Worm (Caenorhabditis elegans) whole organism, young adult: ENCODE data around the gene droe-4.

Source experiments
- F22D6.2 ChIP-seq: sonication (generic microtip); optimal IDR thresholded peaks from 2 replicates; lab custom pipeline; 2016; ENCODE audit warnings: mild to moderate bottlenecking, missing genetic modification characterization, missing compliant biosample characterization
- F23B12.7 ChIP-seq: sonication (generic microtip); optimal IDR thresholded peaks from 2 replicates; lab custom pipeline; 2017; ENCODE audit warnings: missing genetic modification characterization, mild to moderate bottlenecking, missing compliant biosample characterization, antibody characterized with exemption, moderate library complexity; ENCODE audit not compliant: insufficient read depth
- F33H1.4 ChIP-seq: fragments of 200-800 bp; sonication (Bioruptor generic); IDR thresholded peaks from 2 replicates; pipeline ENCODE4 v1.3.6; 2022; ENCODE audit warnings: missing genetic modification reagents, missing genetic modification characterization, missing compliant biosample characterization
- F37B4.10 ChIP-seq: fragments of 200-800 bp; sonication (Bioruptor generic); IDR thresholded peaks from 2 replicates; pipeline ENCODE4 v1.3.6; 2022; ENCODE audit warnings: missing genetic modification characterization, missing compliant biosample characterization
- F52B5.7 ChIP-seq: sonication (generic microtip); optimal IDR thresholded peaks from 2 replicates; lab custom pipeline; 2016; ENCODE audit warnings: mild to moderate bottlenecking, missing genetic modification characterization, missing compliant biosample characterization
- F57C9.4 ChIP-seq: sonication (generic microtip); optimal IDR thresholded peaks from 2 replicates; lab custom pipeline; 2017; ENCODE audit warnings: mild to moderate bottlenecking, missing genetic modification characterization, missing compliant biosample characterization
- T26A5.8 ChIP-seq: sonication (generic microtip); optimal IDR thresholded peaks from 2 replicates; lab custom pipeline; 2016; ENCODE audit warnings: missing genetic modification characterization, missing compliant biosample characterization
- Y56A3A.18 ChIP-seq: fragments of 200-800 bp; sonication (Bioruptor generic); IDR thresholded peaks from 2 replicates; pipeline ENCODE4 v1.3.6; 2022; ENCODE audit warnings: missing genetic modification reagents, missing genetic modification characterization, missing compliant biosample characterization
- Y79H2A.3 ChIP-seq: fragments of 200-800 bp; sonication (Bioruptor generic); conservative IDR thresholded peaks from 2 replicates; pipeline ENCODE4 v1.3.6; 2022; ENCODE audit warnings: missing genetic modification reagents, missing genetic modification characterization, missing compliant biosample characterization
- Y95B8A.8 ChIP-seq: fragments of 200-800 bp; sonication (Bioruptor generic); IDR thresholded peaks from 2 replicates; pipeline ENCODE4 v1.3.6; 2022; ENCODE audit warnings: missing genetic modification reagents, missing genetic modification characterization, missing compliant biosample characterization
- ama-1 ChIP-seq, 3 experiments: fragments of 150-350 bp in 1 of 3; sonication (generic microtip) in 2 of 3; optimal IDR thresholded peaks; 2 replicates each; lab custom pipeline; 2014 to 2018; ENCODE audit warnings: missing biosample characterization in 2 of 3, missing genetic modification characterization in 2 of 3, missing genetic modification reagents in 2 of 3
- atf-7 ChIP-seq: sonication (generic microtip); optimal IDR thresholded peaks from 2 replicates; lab custom pipeline; 2017; ENCODE audit warnings: mild to moderate bottlenecking, missing genetic modification characterization, missing compliant biosample characterization
- ccch-3 ChIP-seq: fragments of 200-800 bp; sonication (Bioruptor generic); optimal IDR thresholded peaks from 2 replicates; lab custom pipeline; 2018; ENCODE audit warnings: mild to moderate bottlenecking, missing genetic modification characterization, missing compliant biosample characterization
- cebp-2 ChIP-seq: fragments of 200-800 bp; sonication (Bioruptor generic); IDR thresholded peaks from 2 replicates; pipeline ENCODE4 v1.3.6; 2022; ENCODE audit warnings: missing genetic modification characterization, missing compliant biosample characterization
- ceh-27 ChIP-seq: fragments of 200-800 bp; sonication (Bioruptor generic); optimal IDR thresholded peaks from 2 replicates; lab custom pipeline; 2018; ENCODE audit warnings: mild to moderate bottlenecking, missing genetic modification characterization, moderate library complexity, missing compliant biosample characterization
- ceh-79 ChIP-seq: sonication (generic microtip); optimal IDR thresholded peaks from 2 replicates; lab custom pipeline; 2017; ENCODE audit warnings: mild to moderate bottlenecking, missing genetic modification characterization, missing compliant biosample characterization
- ceh-91 ChIP-seq: fragments of 200-800 bp; sonication (Bioruptor generic); IDR thresholded peaks from 2 replicates; pipeline ENCODE4 v1.3.6; 2022; ENCODE audit warnings: missing genetic modification reagents, missing genetic modification characterization, missing compliant biosample characterization
- die-1 ChIP-seq: sonication (generic microtip); optimal IDR thresholded peaks from 2 replicates; lab custom pipeline; 2016; ENCODE audit warnings: missing genotype, mild to moderate bottlenecking, missing genetic modification characterization, missing compliant biosample characterization
- egrh-3 ChIP-seq: fragments of 200-800 bp; sonication (Bioruptor generic); IDR thresholded peaks from 2 replicates; pipeline ENCODE4 v1.3.6; 2022; ENCODE audit warnings: missing genetic modification reagents, missing genetic modification characterization, missing compliant biosample characterization
- ets-4 ChIP-seq: fragments of 200-800 bp; sonication (Bioruptor generic); optimal IDR thresholded peaks from 2 replicates; lab custom pipeline; 2018; ENCODE audit warnings: mild to moderate bottlenecking, missing genetic modification characterization, missing compliant biosample characterization
- hlh-26 ChIP-seq: fragments of 200-800 bp; sonication (Bioruptor generic); conservative IDR thresholded peaks from 2 replicates; pipeline ENCODE4 v1.3.6; 2022; ENCODE audit warnings: missing genetic modification reagents, missing genetic modification characterization, missing compliant biosample characterization
- hmg-1.2 ChIP-seq: fragments of 200-800 bp; sonication (Bioruptor generic); IDR thresholded peaks from 2 replicates; pipeline ENCODE4 v1.3.6; 2022; ENCODE audit warnings: missing genetic modification reagents, missing genetic modification characterization, missing compliant biosample characterization
- let-526 ChIP-seq: fragments of 200-800 bp; sonication (Bioruptor generic); IDR thresholded peaks from 2 replicates; pipeline ENCODE4 v1.3.6; 2022; ENCODE audit warnings: missing genetic modification reagents, missing genetic modification characterization, missing compliant biosample characterization
- lin-54 ChIP-seq: fragments of 200-800 bp; sonication (Bioruptor generic); optimal IDR thresholded peaks from 2 replicates; lab custom pipeline; 2018; ENCODE audit warnings: mild to moderate bottlenecking, missing genetic modification characterization, missing compliant biosample characterization
- lsy-27 ChIP-seq: sonication (generic microtip); optimal IDR thresholded peaks from 2 replicates; lab custom pipeline; 2017; ENCODE audit warnings: missing genetic modification characterization, mild to moderate bottlenecking, missing compliant biosample characterization, antibody characterized with exemption, missing genotype, borderline replicate concordance; ENCODE audit not compliant: insufficient read depth
- madf-6 ChIP-seq: fragments of 200-800 bp; sonication (Bioruptor generic); IDR thresholded peaks from 2 replicates; pipeline ENCODE4 v1.3.6; 2022; ENCODE audit warnings: missing genetic modification reagents, missing genetic modification characterization, missing compliant biosample characterization
- madf-8 ChIP-seq: fragments of 200-800 bp; sonication (Bioruptor generic); conservative IDR thresholded peaks from 2 replicates; pipeline ENCODE4 v1.3.6; 2022; ENCODE audit warnings: missing genetic modification reagents, missing genetic modification characterization, missing compliant biosample characterization
- mxl-1 ChIP-seq: sonication (generic microtip); optimal IDR thresholded peaks from 2 replicates; lab custom pipeline; 2016; ENCODE audit warnings: missing genetic modification characterization, missing compliant biosample characterization
- nfyb-1 ChIP-seq: fragments of 200-800 bp; sonication (Bioruptor generic); IDR thresholded peaks from 2 replicates; pipeline ENCODE4 v1.3.6; 2022; ENCODE audit warnings: missing genetic modification reagents, missing genetic modification characterization, missing compliant biosample characterization
- nhr-120 ChIP-seq: fragments of 200-800 bp; sonication (Bioruptor generic); IDR thresholded peaks from 2 replicates; pipeline ENCODE4 v1.3.6; 2022; ENCODE audit warnings: missing genetic modification characterization, missing compliant biosample characterization
- nhr-179 ChIP-seq: sonication (generic microtip); optimal IDR thresholded peaks from 2 replicates; lab custom pipeline; 2016; ENCODE audit warnings: mild to moderate bottlenecking, missing genetic modification characterization, missing compliant biosample characterization
- nhr-80 ChIP-seq: sonication (generic microtip); optimal IDR thresholded peaks from 2 replicates; lab custom pipeline; 2016; ENCODE audit warnings: missing genetic modification characterization, missing compliant biosample characterization
- pbrm-1 ChIP-seq: fragments of 200-800 bp; sonication (Bioruptor generic); IDR thresholded peaks from 2 replicates; pipeline ENCODE4 v1.3.6; 2022; ENCODE audit warnings: missing genetic modification reagents, missing genetic modification characterization, missing compliant biosample characterization
- snpc-4 ChIP-seq, 5 experiments: fragments of 150-350 bp in 1 of 5; sonication (generic microtip) in 4 of 5; optimal IDR thresholded peaks; 2 replicates each; lab custom pipeline; 2014 to 2018; ENCODE audit warnings: missing genetic modification characterization in 5 of 5, missing biosample characterization in 3 of 5, antibody characterized with exemption in 2 of 5, mild to moderate bottlenecking in 2 of 5, missing compliant biosample characterization in 2 of 5, missing genotype in 2 of 5, moderate library complexity in 2 of 5, missing genetic modification reagents in 1 of 5
- sptf-2 ChIP-seq: fragments of 200-800 bp; sonication (Bioruptor generic); optimal IDR thresholded peaks from 2 replicates; lab custom pipeline; 2018; ENCODE audit warnings: mild to moderate bottlenecking, missing genetic modification characterization, missing compliant biosample characterization
- zfh-2 ChIP-seq: fragments of 200-800 bp; sonication (Bioruptor generic); conservative IDR thresholded peaks from 2 replicates; pipeline ENCODE4 v1.3.6; 2022; ENCODE audit warnings: missing genetic modification reagents, missing genetic modification characterization, missing compliant biosample characterization
- zim-3 ChIP-seq: sonication (generic microtip); optimal IDR thresholded peaks from 2 replicates; lab custom pipeline; 2017; ENCODE audit warnings: mild to moderate bottlenecking, missing genetic modification characterization, moderate library complexity, missing compliant biosample characterization
- ztf-25 ChIP-seq: fragments of 200-800 bp; sonication (Bioruptor generic); IDR thresholded peaks from 2 replicates; pipeline ENCODE4 v1.3.6; 2022; ENCODE audit warnings: missing genetic modification reagents, missing genetic modification characterization, missing compliant biosample characterization
- ztf-26 ChIP-seq: sonication (generic microtip); optimal IDR thresholded peaks from 2 replicates; lab custom pipeline; 2017; ENCODE audit warnings: missing genetic modification characterization, missing compliant biosample characterization
- ztf-28 ChIP-seq: fragments of 200-800 bp; sonication (Bioruptor generic); IDR thresholded peaks from 2 replicates; pipeline ENCODE4 v1.3.6; 2022; ENCODE audit warnings: missing genetic modification reagents, missing genetic modification characterization, missing compliant biosample characterization
- ztf-3 ChIP-seq: fragments of 200-800 bp; sonication (Bioruptor generic); optimal IDR thresholded peaks from 2 replicates; lab custom pipeline; 2018; ENCODE audit warnings: mild to moderate bottlenecking, missing genetic modification characterization, missing compliant biosample characterization

The droe-4 gene

ce11 chrV:13963279-13963976 lies 29.0 kb upstream of the droe-4 start, which contains the start of gene sao-1:
sao-1 (plus strand) TSS chrV:13963926.
- TF ChIP-seq die-1 = no peak
- TF ChIP-seq nhr-80 (tag; lab: Kevin White, UChicago) = no peak
- TF ChIP-seq cebp-2 = no peak
- TF ChIP-seq Y79H2A.3 (GFP tag; lab: Robert Waterston, UW) = 0 out of 2 replicates have a peak, but pooled peaks have one; percentile 22
- no peak for TF ChIP-seq F37B4.10 (GFP tag; lab: Robert Waterston, UW)

ce11 chrV:13980807-13981206 lies 11.6 kb upstream of the droe-4 start, which contains the start of gene eol-1:
eol-1 (minus strand) TSS chrV:13980907.
- TF ChIP-seq mxl-1 = no peak
- no peak for TF ChIP-seq Y79H2A.3 (GFP tag; lab: Robert Waterston, UW)
- TF ChIP-seq ceh-27 (GFP tag; lab: Kevin White, UChicago) = no peak
- TF ChIP-seq lsy-27 (tag; lab: Kevin White, UChicago) = no peak
- TF ChIP-seq hlh-26 (GFP tag; lab: Robert Waterston, UW) = no peak
- TF ChIP-seq F33H1.4 = no peak

DNA sequence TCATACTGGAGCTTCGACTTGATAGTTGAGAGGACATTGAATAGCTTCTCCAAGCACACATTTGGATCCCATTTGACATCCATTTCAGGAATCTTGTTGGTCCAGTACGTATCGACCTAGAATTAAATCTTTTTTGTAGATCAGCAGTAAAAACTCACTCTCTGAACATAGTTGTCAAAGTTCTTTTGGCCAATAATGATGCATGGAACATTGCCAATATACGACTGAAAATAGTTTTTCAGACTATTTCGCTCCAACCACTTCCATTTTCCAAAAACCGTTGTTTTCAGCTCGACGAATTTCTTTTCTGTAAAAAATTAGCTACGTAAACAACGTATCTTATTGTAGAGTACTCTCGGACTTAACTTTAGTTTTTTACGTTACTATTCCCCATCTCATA lies 10.8 kb upstream of the droe-4 start:
- TF ChIP-seq ztf-25 (GFP tag; lab: Robert Waterston, UW) = no peak
- TF ChIP-seq F23B12.7 = no peak
- no peak for TF ChIP-seq ztf-28 (GFP tag; lab: Robert Waterston, UW)
- no peak for TF ChIP-seq T26A5.8 (tag; lab: Kevin White, UChicago)
- TF ChIP-seq lin-54 (GFP tag; lab: Kevin White, UChicago) = no peak
- TF ChIP-seq nhr-120 (GFP tag; lab: Robert Waterston, UW) = no peak
- no peak for TF ChIP-seq hmg-1.2 (GFP tag; lab: Robert Waterston, UW)
- no peak for TF ChIP-seq F57C9.4
- no peak for TF ChIP-seq atf-7
- no peak for TF ChIP-seq let-526 (GFP tag; lab: Robert Waterston, UW)
- no peak for TF ChIP-seq ztf-26 (tag; lab: Kevin White, UChicago)
- TF ChIP-seq mxl-1 = no peak
- TF ChIP-seq Y95B8A.8 (GFP tag; lab: Robert Waterston, UW) = no peak
- no peak for TF ChIP-seq zim-3
- TF ChIP-seq zfh-2 = no peak
- TF ChIP-seq die-1 = no peak
- TF ChIP-seq sptf-2 = no peak
- no peak for TF ChIP-seq ets-4

ce11 chrV:13984828-13985227 lies 7.6 kb upstream of the droe-4 start, which contains the start of gene end-1:
end-1 (plus strand) TSS chrV:13985128.
- TF ChIP-seq ztf-3 (GFP tag; lab: Kevin White, UChicago) = no peak
- TF ChIP-seq hmg-1.2 (GFP tag; lab: Robert Waterston, UW) = no peak
- TF ChIP-seq F22D6.2 (tag; lab: Kevin White, UChicago) = no peak
- TF ChIP-seq egrh-3 (GFP tag; lab: Robert Waterston, UW) = no peak
- no peak for TF ChIP-seq ceh-91
- TF ChIP-seq nhr-179 = no peak
- TF ChIP-seq Y79H2A.3 (GFP tag; lab: Robert Waterston, UW) = no peak

DNA sequence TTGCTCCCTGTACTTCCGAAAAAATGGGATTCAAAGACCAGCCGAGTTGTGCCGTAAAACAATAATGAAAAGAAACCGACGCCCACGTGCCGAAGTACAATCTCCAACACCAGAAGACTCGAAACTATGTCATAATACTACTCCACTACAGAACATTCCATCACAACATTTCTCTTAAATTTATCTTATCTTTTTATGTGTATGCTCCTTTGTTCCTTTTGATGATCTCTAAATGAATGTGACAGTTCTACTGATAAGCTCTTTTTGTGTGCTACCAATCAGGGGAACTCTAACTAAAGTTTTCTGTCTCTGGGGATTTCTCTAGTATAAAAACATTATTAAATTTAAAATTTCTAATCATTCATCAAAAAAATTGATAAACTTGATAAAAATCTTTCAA lies 5.6 kb upstream of the droe-4 start:
- TF ChIP-seq Y56A3A.18 (GFP tag; lab: Robert Waterston, UW) (0 out of 2 replicates have a peak, but pooled peaks have one; percentile 48), pbrm-1 (GFP tag; lab: Robert Waterston, UW) (no peak; the same call in 1 of the 2 replicates), hmg-1.2 (GFP tag; lab: Robert Waterston, UW) (peak; percentile 13; the same call in 1 of the 2 replicates), ama-1 (optimal IDR thresholded peaks at IDR 0.05; lab: Kevin White, UChicago) (no peak), ama-1 (GFP tag; optimal IDR thresholded peaks at IDR 0.05; lab: Kevin White, UChicago) (peak in 1 of 2 experiments; percentile 24), ccch-3 (GFP tag; lab: Kevin White, UChicago) (no peak), snpc-4 (GFP tag; optimal IDR thresholded peaks at IDR 0.05; lab: Kevin White, UChicago) (no peak), snpc-4 (tag; optimal IDR thresholded peaks at IDR 0.05; lab: Kevin White, UChicago) (peak in 1 of 4 experiments; percentile 3), F33H1.4 (no peak), F52B5.7 (tag; lab: Kevin White, UChicago) (no peak), madf-8 (no peak), nhr-80 (tag; lab: Kevin White, UChicago) (peak; percentile 67), ceh-79 (tag; lab: Kevin White, UChicago) (peak; percentile 12), madf-6 (GFP tag; lab: Robert Waterston, UW) (peak; percentile 52), nfyb-1 (GFP tag; lab: Robert Waterston, UW) (0 out of 2 replicates have a peak, but pooled peaks have one; percentile 17)
- TF ChIP-seq, all 124 proteins: peak for 8
